Worm (Caenorhabditis elegans) whole organism, L4 larva: ENCODE data around the gene aqp-5.

Experiments used
- F44E2.7 ChIP-seq: fragments of 200-800 bp; sonication (Bioruptor generic); IDR thresholded peaks from 2 replicates; pipeline ENCODE4 v2.1.2; 2022; ENCODE audit warnings: missing genetic modification characterization, missing compliant biosample characterization
- fos-1 ChIP-seq: fragments of 150-350 bp; optimal IDR thresholded peaks from 2 replicates; lab custom pipeline; 2014; ENCODE audit warnings: missing biosample characterization, missing genetic modification characterization
- skn-1 ChIP-seq: fragments of 150-350 bp; optimal IDR thresholded peaks from 2 replicates; lab custom pipeline; 2014; ENCODE audit warnings: missing biosample characterization, missing genetic modification characterization

DNA sequence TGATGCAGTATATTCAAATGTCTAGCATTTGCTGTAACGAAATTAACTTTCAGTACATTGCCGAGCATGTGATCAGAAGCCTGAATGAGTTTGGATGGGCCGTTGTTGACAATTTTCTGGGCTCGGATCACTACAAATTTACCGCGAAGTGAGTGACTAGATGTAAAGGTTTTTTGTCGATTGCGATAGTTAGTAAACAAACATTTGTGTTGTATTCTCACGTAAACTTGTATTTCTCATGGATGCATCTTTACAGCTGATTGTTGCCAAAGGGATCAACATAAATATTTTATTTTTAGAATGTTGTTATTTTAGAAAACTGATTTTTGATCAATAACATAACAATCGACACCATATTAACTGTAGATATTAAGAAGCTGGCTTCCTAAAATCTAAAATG lies 17.5 kb upstream of the aqp-5 start:
- TF ChIP-seq fos-1 (tag; lab: Kevin White, UChicago) (no peak), F44E2.7 (no peak), skn-1 (no peak)
